Fruit fly (Drosophila melanogaster): Measurements from ENCODE around the gene Cpr65Ay.

Gene Cpr65Ay

dm6 chr3L:6192822-6193555 is 34.6 kb upstream of the Cpr65Ay start, which contains the start of the genes Sf3b6 and Tnpo (continued):
- TF ChIP-seq gcm (GFP tag; optimal IDR thresholded peaks at IDR 0.05) (no peak), CG6854 (GFP tag; optimal IDR thresholded peaks at IDR 0.05) (no peak), gcm2 (GFP tag; optimal IDR thresholded peaks at IDR 0.05) (no peak), CG4730 (GFP tag; IDR thresholded peaks at IDR 0.05) (peak; percentile 69), HLH54F (GFP tag; optimal IDR thresholded peaks at IDR 0.05) (peak; percentile 77), CG12659 (GFP tag; optimal IDR thresholded peaks at IDR 0.05) (peak; percentile 92), Ada2b (GFP tag; IDR thresholded peaks at IDR 0.05) (peak; percentile 70), Atf-2 (GFP tag; optimal IDR thresholded peaks at IDR 0.05) (peak; percentile 55), so (GFP tag; IDR thresholded peaks at IDR 0.05) (peak; percentile 73; the same call in 2 of the 3 replicates), CG10565 (GFP tag; optimal IDR thresholded peaks at IDR 0.05) (no peak), CG6254 (GFP tag; optimal IDR thresholded peaks at IDR 0.05) (peak; percentile 48), Doc3 (GFP tag; IDR thresholded peaks at IDR 0.05; ENCODE audit: partially characterized antibody) (peak; percentile 55; the same call in 1 of the 3 replicates), D19A (tag; optimal IDR thresholded peaks at IDR 0.05) (no peak), CG12744 (GFP tag; optimal IDR thresholded peaks at IDR 0.05) (peak; percentile 44), Dad (GFP tag; optimal IDR thresholded peaks at IDR 0.05) (peak; percentile 12), CG4820 (GFP tag; optimal IDR thresholded peaks at IDR 0.05) (peak; percentile 80), twi (tag; optimal IDR thresholded peaks at IDR 0.05) (peak; percentile 83), ATbp (GFP tag; optimal IDR thresholded peaks at IDR 0.05) (no peak), CG11560 (tag; IDR thresholded peaks at IDR 0.05) (peak; percentile 77), Tbp (GFP tag; optimal IDR thresholded peaks at IDR 0.05) (no peak), CG6654 (GFP tag; optimal IDR thresholded peaks at IDR 0.05) (no peak), Deaf1 (tag; optimal IDR thresholded peaks at IDR 0.05) (peak; percentile 55), abd-A (tag; optimal IDR thresholded peaks at IDR 0.05) (no peak), CG12391 (tag; optimal IDR thresholded peaks at IDR 0.05) (peak; percentile 91), chif (GFP tag; optimal IDR thresholded peaks at IDR 0.05) (peak; percentile 49 to 74), CG18619 (GFP tag; optimal IDR thresholded peaks at IDR 0.05) (peak; percentile 83), Adf1 (GFP tag; IDR thresholded peaks at IDR 0.05) (peak; percentile 39), CG2889 (GFP tag; IDR thresholded peaks at IDR 0.05) (peak; percentile 40; the same call in 1 of the 3 replicates), CG8089 (GFP tag; optimal IDR thresholded peaks at IDR 0.05) (peak; percentile 73), caup (GFP tag; optimal IDR thresholded peaks at IDR 0.05; ENCODE audit: severe bottlenecking) (peak; percentile 73), CG4404 (GFP tag; IDR thresholded peaks at IDR 0.05) (peak; percentile 87), shn (GFP tag; optimal IDR thresholded peaks at IDR 0.05) (peak; percentile 62), NfI (GFP tag; optimal IDR thresholded peaks at IDR 0.05) (peak; percentile 75), CG13624 (GFP tag; optimal IDR thresholded peaks at IDR 0.05) (peak; percentile 51), C15 (GFP tag; IDR thresholded peaks at IDR 0.05) (peak; percentile 13; the same call in 1 of the 3 replicates), CG5953 (GFP tag; IDR thresholded peaks at IDR 0.05) (peak; percentile 28; the same call in 1 of the 2 replicates), CG10959 (GFP tag; IDR thresholded peaks at IDR 0.05) (peak; percentile 61; the same call in 1 of the 2 replicates), luna (GFP tag; optimal IDR thresholded peaks at IDR 0.05) (peak; percentile 9), CHES-1-like (GFP tag; optimal IDR thresholded peaks at IDR 0.05) (peak; percentile 66), CG9797 (GFP tag; optimal IDR thresholded peaks at IDR 0.05) (peak; percentile 99), CG8924 (tag; optimal IDR thresholded peaks at IDR 0.05) (peak; percentile 85), zfh2 (GFP tag; optimal IDR thresholded peaks at IDR 0.05) (peak; percentile 79), pb (GFP tag; optimal IDR thresholded peaks at IDR 0.05) (no peak), CG11696 (GFP tag; IDR thresholded peaks at IDR 0.05) (peak; percentile 31; the same call in 1 of the 2 replicates), fd96Cb (tag; optimal IDR thresholded peaks at IDR 0.05) (peak; percentile 72), Med (GFP tag) (peak; percentile 84), Dfd (GFP tag; optimal IDR thresholded peaks at IDR 0.05) (no peak), CG18011 (GFP tag; optimal IDR thresholded peaks at IDR 0.05) (peak; percentile 68), CG31388 (GFP tag; optimal IDR thresholded peaks at IDR 0.05) (peak; percentile 49)
